Fruit fly (Drosophila melanogaster) whole organism, prepupa: Measurements from ENCODE around the gene tup.

Experiments used
- CG10631 ChIP-seq: fragments of 200-800 bp; sonication (Bioruptor generic); optimal IDR thresholded peaks from 2 replicates; lab custom pipeline; 2016; ENCODE audit warnings: missing biosample characterization, missing genetic modification characterization
- CG3919 ChIP-seq: fragments of 200-800 bp; sonication (Bioruptor generic); optimal IDR thresholded peaks from 3 replicates; lab custom pipeline; 2016; ENCODE audit warnings: missing biosample characterization, missing genetic modification characterization
- CG6808 ChIP-seq: fragments of 200-800 bp; sonication (Bioruptor generic); optimal IDR thresholded peaks from 3 replicates; lab custom pipeline; 2017; ENCODE audit warnings: missing biosample characterization, missing genetic modification characterization, mild to moderate bottlenecking, moderate library complexity, missing genetic modification reagents
- CG8119 ChIP-seq: fragments of 200-800 bp; sonication (Bioruptor generic); IDR thresholded peaks from 3 replicates; pipeline ENCODE4 v1.3.6; 2022; ENCODE audit warnings: missing biosample characterization, missing genetic modification characterization
- CG8632 ChIP-seq: fragments of 200-800 bp; sonication (Bioruptor generic); optimal IDR thresholded peaks from 3 replicates; lab custom pipeline; 2016; ENCODE audit warnings: missing biosample characterization, missing genetic modification characterization
- Eip78C ChIP-seq: fragments of 200-800 bp; sonication (Bioruptor generic); peaks from one replicate; lab custom pipeline; 2016; ENCODE audit warnings: missing biosample characterization, missing genetic modification characterization
- Hr38 ChIP-seq: sonication (Bioruptor generic); optimal IDR thresholded peaks from 2 replicates; lab custom pipeline; 2016; ENCODE audit warnings: missing biosample characterization, missing genetic modification characterization
- OdsH ChIP-seq: fragments of 200-800 bp; sonication (Bioruptor generic); optimal IDR thresholded peaks from 3 replicates; lab custom pipeline; 2016; ENCODE audit warnings: missing biosample characterization, missing genetic modification characterization
- Sox15 ChIP-seq: fragments of 200-800 bp; sonication (Bioruptor generic); optimal IDR thresholded peaks from 3 replicates; lab custom pipeline; 2016; ENCODE audit warnings: missing biosample characterization, missing genetic modification characterization
- achi ChIP-seq: fragments of 200-800 bp; sonication (Bioruptor generic); optimal IDR thresholded peaks from 3 replicates; lab custom pipeline; 2016; ENCODE audit warnings: missing biosample characterization, missing genetic modification characterization
- acj6 ChIP-seq: fragments of 200-800 bp; sonication (Bioruptor generic); optimal IDR thresholded peaks from 3 replicates; lab custom pipeline; 2016; ENCODE audit warnings: missing biosample characterization, missing genetic modification characterization
- ss ChIP-seq, 2 experiments: fragments of 200-800 bp; sonication (Bioruptor generic); optimal IDR thresholded peaks; 2 replicates in 1 of 2; 3 replicates in 1 of 2; lab custom pipeline; 2017 to 2018; ENCODE audit warnings: mild to moderate bottlenecking in 2 of 2, missing biosample characterization in 2 of 2, missing genetic modification characterization in 2 of 2, moderate library complexity in 1 of 2

Gene tup

DNA sequence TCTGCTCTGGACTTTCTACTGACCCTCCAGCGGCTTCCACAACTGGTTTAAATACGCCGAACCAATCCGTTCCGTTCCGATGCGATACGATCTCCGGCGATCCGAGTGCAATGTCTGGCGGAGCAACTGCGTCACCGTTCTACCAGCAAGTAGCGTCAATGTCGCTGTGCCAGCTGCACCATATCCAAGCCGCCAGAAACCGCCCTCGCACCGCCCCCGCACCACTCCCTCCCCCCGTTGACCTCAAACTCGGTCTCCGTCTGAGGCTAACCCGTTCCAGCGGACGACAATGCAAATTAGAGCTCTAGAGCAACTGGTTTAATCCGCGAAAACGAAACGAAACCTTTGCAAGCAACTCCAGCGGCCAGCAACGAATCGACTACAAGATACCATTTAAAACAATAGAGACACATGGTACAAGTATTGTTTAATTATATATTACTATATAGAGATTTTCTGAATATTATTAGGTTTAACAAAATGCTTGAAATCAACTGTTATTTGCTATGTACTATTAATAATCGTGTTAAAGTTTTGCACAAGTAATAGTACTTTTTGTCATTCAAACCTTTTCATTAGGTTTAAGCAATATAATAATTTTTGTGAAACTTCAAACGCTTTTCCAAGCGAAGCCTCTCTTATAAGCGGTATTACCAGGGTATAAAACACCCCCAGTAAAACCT lies 70.0 kb downstream of the tup start, which contains the start of the genes CG10570 and CG42502 (continued):
- TF ChIP-seq Sox15 (GFP tag; lab: Kevin White, UChicago) = peak; percentile 10
- TF ChIP-seq ss (GFP tag; optimal IDR thresholded peaks at IDR 0.05; lab: Kevin White, UChicago) = peak in 1 of 2 experiments; percentile 43
- peak; percentile 21 for TF ChIP-seq CG10631 (GFP tag; lab: Kevin White, UChicago)
- TF ChIP-seq CG8119 (GFP tag; lab: Robert Waterston, UW) = no peak
- TF ChIP-seq achi (GFP tag; lab: Kevin White, UChicago) = peak; percentile 11
- TF ChIP-seq Eip78C = peak; percentile 74
- peak; percentile 37 for TF ChIP-seq CG6808 (GFP tag; lab: Kevin White, UChicago)
- TF ChIP-seq acj6 = peak; percentile 9
- no peak for TF ChIP-seq CG3919
- TF ChIP-seq CG8632 = peak; percentile 50
- no peak for TF ChIP-seq Hr38 (GFP tag; lab: Kevin White, UChicago)
- TF ChIP-seq OdsH = peak; percentile 32
